Fruit fly (Drosophila melanogaster) whole organism: Measurements from ENCODE around the gene Mlp84B.

Source experiments
- Dll ChIP-seq: fragments of >200 bp; optimal IDR thresholded peaks from 2 replicates; lab custom pipeline; 2017
- EcR ChIP-seq, 2 experiments: fragments of >200 bp; optimal IDR thresholded peaks; 2 replicates each; lab custom pipeline; 2017; ENCODE audit warnings: missing biosample characterization in 2 of 2, missing genetic modification characterization in 2 of 2, missing genetic modification reagents in 2 of 2
- pan ChIP-seq: fragments of >200 bp; optimal IDR thresholded peaks from 2 replicates; lab custom pipeline; 2017
- psq ChIP-seq: fragments of >200 bp; optimal IDR thresholded peaks from 2 replicates; lab custom pipeline; 2017
- usp ChIP-seq: fragments of >200 bp; optimal IDR thresholded peaks from 2 replicates; lab custom pipeline; 2017; ENCODE audit warnings: missing biosample characterization, missing genetic modification characterization, mixed read lengths

DNA sequence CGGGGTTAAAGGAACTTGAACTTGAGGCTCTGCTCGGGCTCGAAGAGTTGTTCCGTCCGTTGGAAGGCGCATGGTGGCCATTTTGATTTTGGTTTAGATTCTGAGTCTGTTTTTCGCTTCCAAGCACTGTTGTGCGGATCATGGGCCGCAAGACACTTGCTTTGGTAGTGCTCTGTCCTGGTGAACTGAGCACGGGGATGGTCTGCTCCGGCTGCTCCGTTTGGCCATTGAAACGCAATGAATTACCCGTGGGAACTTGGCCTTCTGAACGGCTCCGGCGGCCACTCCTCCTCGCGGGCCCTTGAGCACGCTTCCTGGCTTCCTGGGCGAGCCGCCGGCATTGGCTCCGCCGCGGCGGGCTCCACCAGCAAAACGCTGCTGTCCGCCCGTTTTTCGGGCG lies 37.8 kb downstream of the Mlp84B start:
- TF ChIP-seq Dll (no peak), usp (GFP tag; lab: Kevin White, UChicago) (no peak), pan (no peak), psq (lab: Kevin White, UChicago) (no peak), EcR (GFP tag; optimal IDR thresholded peaks at IDR 0.05; lab: Kevin White, UChicago) (no peak)
